Fruit fly (Drosophila melanogaster): ENCODE data around the gene Usp7.

The Usp7 gene

DNA sequence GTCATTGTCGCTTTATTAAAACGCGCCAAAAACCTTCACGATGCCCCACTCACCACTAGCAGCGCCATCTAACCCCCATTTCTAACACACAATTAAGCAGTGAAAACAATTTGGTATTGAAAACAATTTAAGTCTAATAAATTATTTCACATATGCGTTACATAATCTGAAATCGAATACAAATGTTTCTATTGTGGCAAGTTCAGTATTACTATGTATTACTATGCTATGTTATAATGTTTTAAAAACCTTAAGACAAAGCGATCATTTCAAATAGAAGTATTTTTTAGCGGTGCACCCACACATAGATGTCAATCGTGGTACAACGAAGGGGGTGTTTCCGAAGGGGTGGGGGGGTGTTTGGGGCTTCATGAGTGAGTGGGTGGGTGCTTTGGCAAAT is 44.8 kb upstream of the Usp7 start (continued):
- TF ChIP-seq CG4328 (GFP tag; optimal IDR thresholded peaks at IDR 0.05) (no peak), CG9797 (GFP tag; optimal IDR thresholded peaks at IDR 0.05) (no peak), slbo (GFP tag; IDR thresholded peaks at IDR 0.05) (peak; percentile 36), CG12071 (GFP tag; optimal IDR thresholded peaks at IDR 0.05) (peak; percentile 28), CG10267 (tag; optimal IDR thresholded peaks at IDR 0.05) (peak; percentile 13), CG15601 (tag; optimal IDR thresholded peaks at IDR 0.05) (no peak), CG5180 (GFP tag; optimal IDR thresholded peaks at IDR 0.05) (no peak), Fer1 (GFP tag; optimal IDR thresholded peaks at IDR 0.05) (peak; percentile 71), Ptx1 (GFP tag; IDR thresholded peaks at IDR 0.05) (peak; percentile 27; the same call in 1 of the 2 replicates), sisA (GFP tag; IDR thresholded peaks at IDR 0.05) (no peak), pita (GFP tag; optimal IDR thresholded peaks at IDR 0.05) (no peak), Rfx (GFP tag; IDR thresholded peaks at IDR 0.05) (0 out of 2 replicates have a peak, but pooled peaks have one; percentile 20), D19A (tag; optimal IDR thresholded peaks at IDR 0.05) (peak; percentile 16), CG9817 (tag; optimal IDR thresholded peaks at IDR 0.05) (peak; percentile 20), Hr3 (GFP tag; optimal IDR thresholded peaks at IDR 0.05) (no peak), CG11504 (tag; optimal IDR thresholded peaks at IDR 0.05) (peak; percentile 67), CG3407 (GFP tag; optimal IDR thresholded peaks at IDR 0.05) (no peak), eve (GFP tag; optimal IDR thresholded peaks at IDR 0.05) (peak in 1 of 2 experiments; percentile 34), CG3065 (GFP tag; optimal IDR thresholded peaks at IDR 0.05) (no peak), Atf-2 (GFP tag; optimal IDR thresholded peaks at IDR 0.05) (no peak), CoRest (tag; optimal IDR thresholded peaks at IDR 0.05) (peak; percentile 29), hth (optimal IDR thresholded peaks at IDR 0.05) (no peak), scrt (GFP tag; optimal IDR thresholded peaks at IDR 0.05) (peak; percentile 50), CG6765 (GFP tag; optimal IDR thresholded peaks at IDR 0.05) (no peak), gem (tag; optimal IDR thresholded peaks at IDR 0.05) (peak; percentile 65), Doc3 (GFP tag; IDR thresholded peaks at IDR 0.05; ENCODE audit: partially characterized antibody) (no peak), trh (GFP tag; optimal IDR thresholded peaks at IDR 0.05) (no peak), CG6175 (GFP tag; IDR thresholded peaks at IDR 0.05) (no peak), tna (GFP tag; IDR thresholded peaks at IDR 0.05; ENCODE audit: partially characterized antibody) (no peak), Dbx (GFP tag; IDR thresholded peaks at IDR 0.05) (no peak), CG6683 (GFP tag; optimal IDR thresholded peaks at IDR 0.05) (peak; percentile 14), Nf-YC (tag; optimal IDR thresholded peaks at IDR 0.05) (no peak), CG13894 (tag; optimal IDR thresholded peaks at IDR 0.05) (peak; percentile 2), toy (GFP tag; IDR thresholded peaks at IDR 0.05) (no peak), Med (GFP tag) (peak; percentile 81), HmgD (GFP tag; optimal IDR thresholded peaks at IDR 0.05) (no peak), Max (GFP tag; optimal IDR thresholded peaks at IDR 0.05) (no peak), CG2875 (GFP tag; optimal IDR thresholded peaks at IDR 0.05) (no peak), CG33557 (GFP tag; optimal IDR thresholded peaks at IDR 0.05) (no peak), CG5245 (GFP tag; optimal IDR thresholded peaks at IDR 0.05) (no peak), lmd (GFP tag; IDR thresholded peaks at IDR 0.05) (peak; percentile 9; the same call in 1 of the 2 replicates), CG2678 (tag; optimal IDR thresholded peaks at IDR 0.05) (peak; percentile 75), dmrt11E (tag; optimal IDR thresholded peaks at IDR 0.05) (no peak), CG6689 (GFP tag; IDR thresholded peaks at IDR 0.05) (no peak), Pdp1 (GFP tag; optimal IDR thresholded peaks at IDR 0.05) (peak in 1 of 2 experiments; percentile 47), Fer3 (tag; optimal IDR thresholded peaks at IDR 0.05) (peak; percentile 6), Mrtf (GFP tag; IDR thresholded peaks at IDR 0.05) (no peak), Elba2 (GFP tag; optimal IDR thresholded peaks at IDR 0.05) (no peak), CG1603 (tag; optimal IDR thresholded peaks at IDR 0.05) (peak; percentile 57), ato (GFP tag; IDR thresholded peaks at IDR 0.05; ENCODE audit: partially characterized antibody) (no peak), Meics (GFP tag; optimal IDR thresholded peaks at IDR 0.05) (peak; percentile 29)
